Fruit fly (Drosophila melanogaster): ENCODE measurements around the gene CG10631.

Gene CG10631

DNA sequence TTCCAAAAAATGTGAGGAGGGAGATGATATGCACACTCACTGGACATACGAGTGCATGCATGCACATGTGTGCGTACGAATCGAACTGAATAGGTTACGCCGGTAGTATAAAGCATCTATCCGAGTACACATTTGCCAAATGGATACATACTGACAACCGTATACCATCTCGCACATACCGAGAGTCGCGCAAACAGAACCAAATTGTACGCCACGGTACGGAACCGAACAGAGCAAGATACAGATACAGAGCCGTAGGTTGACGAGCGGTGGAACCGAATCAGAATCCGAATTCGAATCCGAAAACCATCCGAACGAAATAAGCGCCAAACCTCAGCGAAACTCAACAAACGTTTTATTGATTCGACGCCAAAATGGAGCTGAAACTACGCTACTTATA lies 1.7 kb downstream of the CG10631 start:
- TF ChIP-seq dmrt93B (GFP tag; optimal IDR thresholded peaks at IDR 0.05): no peak

dm6 chr2L:19750571-19750970 lies 6.1 kb downstream of the CG10631 start:
- TF ChIP-seq CG32264 (GFP tag; optimal IDR thresholded peaks at IDR 0.05) (no peak), Hr83 (GFP tag; optimal IDR thresholded peaks at IDR 0.05; ENCODE audit: poor library complexity, severe bottlenecking) (no peak), psq (GFP tag; optimal IDR thresholded peaks at IDR 0.05) (no peak), lola (GFP tag; optimal IDR thresholded peaks at IDR 0.05) (no peak), CrebA (GFP tag; optimal IDR thresholded peaks at IDR 0.05; ENCODE audit: borderline replicate concordance) (no peak), fru (GFP tag; optimal IDR thresholded peaks at IDR 0.05) (no peak), jim (GFP tag; optimal IDR thresholded peaks at IDR 0.05) (no peak), OdsH (GFP tag; optimal IDR thresholded peaks at IDR 0.05) (no peak), usp (GFP tag; optimal IDR thresholded peaks at IDR 0.05) (no peak)

DNA sequence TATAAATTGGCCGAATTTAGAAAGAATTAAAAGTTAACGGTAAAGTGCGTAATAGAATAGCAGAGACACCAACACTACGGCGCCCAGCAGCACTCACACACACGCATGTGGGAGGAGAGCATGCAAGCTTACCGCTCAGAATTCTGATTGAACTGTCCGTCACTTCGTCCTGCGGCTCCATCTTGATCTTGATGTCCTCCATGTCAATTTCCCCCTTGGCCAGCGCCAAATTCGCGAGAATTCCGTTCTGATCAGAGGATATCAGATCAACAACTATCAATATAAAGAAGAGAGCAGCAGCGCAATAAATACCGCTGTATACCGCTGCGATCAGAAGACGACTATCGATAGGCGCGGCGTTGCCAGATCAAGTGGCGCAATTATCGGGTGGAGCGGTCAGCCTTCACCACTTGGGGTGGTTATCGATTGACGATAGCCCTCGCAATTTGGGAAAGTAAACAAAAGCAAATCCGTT lies 21.0 kb downstream of the CG10631 start, which contains the start of the genes CG10462 and Nf-YB:
Gene CG10462, minus strand, starts transcription at position 346 of the 475 bp plus-strand sequence.
Gene Nf-YB, plus strand, starts transcription at position 410 of the 475 bp plus-strand sequence.
- TF ChIP-seq sv (GFP tag; optimal IDR thresholded peaks at IDR 0.05) (no peak), Myc (optimal IDR thresholded peaks at IDR 0.05) (peak; percentile 8), Mio (GFP tag; optimal IDR thresholded peaks at IDR 0.05) (no peak)

- TF ChIP-seq CG32264 (GFP tag; optimal IDR thresholded peaks at IDR 0.05) (no peak), fru (GFP tag; optimal IDR thresholded peaks at IDR 0.05) (peak; percentile 9), ey (GFP tag; optimal IDR thresholded peaks at IDR 0.05) (peak; percentile 3), Vsx2 (GFP tag; optimal IDR thresholded peaks at IDR 0.05; ENCODE audit: partially characterized antibody) (no peak)
Measured at dm6 chr2L:19722517-19722916, 34.2 kb downstream of the CG10631 start.

DNA sequence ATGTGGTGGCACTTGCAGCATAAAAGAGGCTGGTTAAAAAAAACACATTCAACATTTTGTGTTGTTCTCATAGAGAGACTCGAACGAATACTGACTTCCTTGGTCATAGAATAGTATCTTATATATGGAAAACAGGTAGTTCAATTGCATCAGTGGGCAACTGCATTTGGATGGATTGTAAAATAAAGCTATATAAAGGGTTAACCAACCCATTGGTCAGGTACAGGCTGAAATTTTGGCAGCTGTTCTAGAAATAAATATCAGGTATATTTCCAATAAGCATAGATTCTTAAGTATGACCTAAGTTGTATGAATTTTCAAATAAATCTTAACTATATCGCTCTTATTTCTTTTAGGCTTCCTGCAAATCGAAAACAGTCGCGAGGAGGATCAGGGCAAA lies 55.8 kb downstream of the CG10631 start, which contains the start of gene scw:
Gene scw, minus strand, starts transcription at position 101 of the 400 bp plus-strand sequence.
- no peak for TF ChIP-seq Hr83 (GFP tag; optimal IDR thresholded peaks at IDR 0.05; ENCODE audit: poor library complexity, severe bottlenecking)
- no peak for TF ChIP-seq tai (GFP tag; optimal IDR thresholded peaks at IDR 0.05)
- no peak for TF ChIP-seq Dif (GFP tag; optimal IDR thresholded peaks at IDR 0.05; ENCODE audit: partially characterized antibody)
- TF ChIP-seq br (GFP tag; optimal IDR thresholded peaks at IDR 0.05): no peak
- no peak for TF ChIP-seq sage (GFP tag; optimal IDR thresholded peaks at IDR 0.05)
- TF ChIP-seq Dfd (GFP tag; optimal IDR thresholded peaks at IDR 0.05): no peak
- TF ChIP-seq sv (GFP tag; optimal IDR thresholded peaks at IDR 0.05): no peak
- TF ChIP-seq brk (GFP tag; optimal IDR thresholded peaks at IDR 0.05): no peak
- no peak for TF ChIP-seq woc (GFP tag; optimal IDR thresholded peaks at IDR 0.05)
- TF ChIP-seq Sp1 (GFP tag; optimal IDR thresholded peaks at IDR 0.05): no peak
- TF ChIP-seq foxo (GFP tag; optimal IDR thresholded peaks at IDR 0.05): no peak

All from whole organism, wandering third instar larva.